Worm (Caenorhabditis elegans) whole organism, L4/young adult: ENCODE measurements around the gene F14H3.12.

Experiments
- W03F9.2 ChIP-seq: fragments of 150-350 bp; optimal IDR thresholded peaks from 2 replicates; lab custom pipeline; 2014; ENCODE audit warnings: missing biosample characterization, missing genetic modification characterization
- dao-5 ChIP-seq: sonication (generic microtip); optimal IDR thresholded peaks from 2 replicates; lab custom pipeline; 2016; ENCODE audit warnings: missing genotype, missing genetic modification characterization, moderate library complexity, missing compliant biosample characterization
- him-1 ChIP-seq: sonication (generic microtip); optimal IDR thresholded peaks from 2 replicates; lab custom pipeline; 2016; ENCODE audit warnings: missing genotype, missing genetic modification reagents, missing genetic modification characterization, missing compliant biosample characterization

DNA sequence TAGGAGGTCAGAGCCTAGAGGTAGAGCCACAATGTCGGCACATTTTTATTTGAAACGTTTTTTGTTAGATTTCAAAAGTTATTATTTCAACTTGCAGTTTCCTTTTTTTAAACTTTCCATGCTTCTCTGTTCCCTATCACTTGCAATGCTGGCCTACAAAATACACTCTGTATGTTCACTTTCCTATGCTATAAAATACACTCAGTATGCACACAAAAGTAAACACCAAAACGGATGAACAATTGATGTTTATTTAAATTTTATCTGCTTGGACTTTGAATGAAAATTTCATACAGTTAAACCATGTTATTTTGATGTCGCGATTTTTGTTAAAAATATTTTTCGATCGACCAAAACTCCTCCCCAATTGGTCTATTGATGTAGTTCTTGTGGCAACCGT is 5.6 kb upstream of the F14H3.12 start:
- TF ChIP-seq W03F9.2 (tag; lab: Kevin White, UChicago) (no peak), dao-5 (tag; lab: Kevin White, UChicago) (no peak), him-1 (tag; lab: Kevin White, UChicago) (no peak)
